Worm (Caenorhabditis elegans): ENCODE data around the gene tbx-36.

Gene tbx-36

DNA sequence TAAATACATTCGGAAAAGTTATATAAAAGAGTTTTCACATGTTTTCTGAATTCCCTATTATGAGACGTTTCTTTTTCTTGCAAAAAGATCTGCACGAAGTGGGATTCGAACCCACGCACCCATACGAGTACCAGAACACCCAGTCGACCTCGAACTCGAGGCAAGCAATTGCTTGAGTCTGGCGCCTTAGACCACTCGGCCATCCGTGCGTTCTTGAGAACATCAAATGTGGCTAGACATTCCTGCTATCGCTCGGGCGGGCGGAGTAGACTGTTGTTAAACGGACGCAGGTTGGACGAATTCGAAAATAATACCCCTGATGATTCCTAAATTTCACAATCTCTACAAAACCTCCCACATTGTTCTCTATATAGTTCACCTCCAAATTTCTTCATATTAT is 22.0 kb upstream of the tbx-36 start (continued):
- TF ChIP-seq ceh-58 (GFP tag; IDR thresholded peaks at IDR 0.05) = 0 out of 2 replicates have a peak, but pooled peaks have one; percentile 14
- TF ChIP-seq F33H1.4 (GFP tag; IDR thresholded peaks at IDR 0.05) = 0 out of 2 replicates have a peak, but pooled peaks have one; percentile 36
- TF ChIP-seq dpl-1 (GFP tag; optimal IDR thresholded peaks at IDR 0.05) = no peak
- TF ChIP-seq atf-7 (tag; optimal IDR thresholded peaks at IDR 0.05) = no peak
- TF ChIP-seq K11D2.4 (GFP tag; IDR thresholded peaks at IDR 0.05) = no peak
- peak; percentile 38 for TF ChIP-seq attf-5 (GFP tag; optimal IDR thresholded peaks at IDR 0.05)
- peak; percentile 55 for TF ChIP-seq zim-3 (tag; optimal IDR thresholded peaks at IDR 0.05)
- peak; percentile 50 for TF ChIP-seq lsl-1 (GFP tag; optimal IDR thresholded peaks at IDR 0.05)
- TF ChIP-seq aptf-2 (GFP tag; conservative IDR thresholded peaks at IDR 0.05) = no peak
- TF ChIP-seq athp-1 (tag; optimal IDR thresholded peaks at IDR 0.05) = peak; percentile 16
- TF ChIP-seq hmg-1.2 (GFP tag; IDR thresholded peaks at IDR 0.05) = peak; percentile 71
- TF ChIP-seq egrh-3 (GFP tag; IDR thresholded peaks at IDR 0.05) = peak; percentile 21; the same call in 1 of the 2 replicates
- peak; percentile 1 for TF ChIP-seq F49E8.2 (tag; optimal IDR thresholded peaks at IDR 0.05; ENCODE audit: insufficient read depth)
- TF ChIP-seq F23B12.7 (tag; optimal IDR thresholded peaks at IDR 0.05; ENCODE audit: insufficient read depth) = peak; percentile 63
- peak; percentile 40 to 52 for TF ChIP-seq rec-8 (tag; optimal IDR thresholded peaks at IDR 0.05)
- TF ChIP-seq rcor-1 (GFP tag; IDR thresholded peaks at IDR 0.05) = 0 out of 2 replicates have a peak, but pooled peaks have one; percentile 44
- 0 out of 2 replicates have a peak, but pooled peaks have one; percentile 33 for TF ChIP-seq let-526 (GFP tag; IDR thresholded peaks at IDR 0.05)
- no peak for TF ChIP-seq aptf-3 (GFP tag; IDR thresholded peaks at IDR 0.05)
- peak; percentile 28 for TF ChIP-seq snpc-1.3 (tag; optimal IDR thresholded peaks at IDR 0.05; ENCODE audit: insufficient read depth)
- TF ChIP-seq ztf-25 (GFP tag; IDR thresholded peaks at IDR 0.05) = 0 out of 2 replicates have a peak, but pooled peaks have one; percentile 34
- TF ChIP-seq dox-1 (GFP tag; IDR thresholded peaks at IDR 0.05) = peak; percentile 79; the same call in 1 of the 2 replicates
- TF ChIP-seq Y53G8AR.9 (GFP tag; conservative IDR thresholded peaks at IDR 0.05) = peak; percentile 63; the same call in 1 of the 2 replicates
- peak; percentile 57 for TF ChIP-seq lin-54 (GFP tag; optimal IDR thresholded peaks at IDR 0.05)
- TF ChIP-seq nhr-90 (tag; optimal IDR thresholded peaks at IDR 0.05) = peak; percentile 52
- TF ChIP-seq him-1 (tag; optimal IDR thresholded peaks at IDR 0.05) = peak; percentile 90
- no peak for TF ChIP-seq egl-18 (GFP tag; IDR thresholded peaks at IDR 0.05)

- TF ChIP-seq B0035.1 (tag; optimal IDR thresholded peaks at IDR 0.05) (no peak), cebp-1 (GFP tag; IDR thresholded peaks at IDR 0.05) (no peak), cebp-1 (tag; optimal IDR thresholded peaks at IDR 0.05) (no peak), Y53F4B.3 (GFP tag; IDR thresholded peaks at IDR 0.05) (no peak), sptf-2 (GFP tag; optimal IDR thresholded peaks at IDR 0.05) (no peak), dpff-1 (tag; optimal IDR thresholded peaks at IDR 0.05) (no peak), Y67H2A.10 (GFP tag; conservative IDR thresholded peaks at IDR 0.05) (no peak), mcd-1 (GFP tag; IDR thresholded peaks at IDR 0.05) (no peak), ZK185.1 (tag; optimal IDR thresholded peaks at IDR 0.05; ENCODE audit: poor library complexity, severe bottlenecking) (no peak), ets-4 (GFP tag; optimal IDR thresholded peaks at IDR 0.05) (no peak), F10E7.11 (tag; optimal IDR thresholded peaks at IDR 0.05) (no peak), ztf-25 (GFP tag; IDR thresholded peaks at IDR 0.05) (no peak)
These were observed 19.8 kb upstream of the tbx-36 start, which contains the start of gene nhx-9 for ce11 chrIV:11930572-11930971. nhx-9 (plus strand) TSS chrIV:11930872.

Data from whole organism, young adult.